Fruit fly (Drosophila melanogaster): ENCODE data around the gene dsh.

dsh gene

DNA sequence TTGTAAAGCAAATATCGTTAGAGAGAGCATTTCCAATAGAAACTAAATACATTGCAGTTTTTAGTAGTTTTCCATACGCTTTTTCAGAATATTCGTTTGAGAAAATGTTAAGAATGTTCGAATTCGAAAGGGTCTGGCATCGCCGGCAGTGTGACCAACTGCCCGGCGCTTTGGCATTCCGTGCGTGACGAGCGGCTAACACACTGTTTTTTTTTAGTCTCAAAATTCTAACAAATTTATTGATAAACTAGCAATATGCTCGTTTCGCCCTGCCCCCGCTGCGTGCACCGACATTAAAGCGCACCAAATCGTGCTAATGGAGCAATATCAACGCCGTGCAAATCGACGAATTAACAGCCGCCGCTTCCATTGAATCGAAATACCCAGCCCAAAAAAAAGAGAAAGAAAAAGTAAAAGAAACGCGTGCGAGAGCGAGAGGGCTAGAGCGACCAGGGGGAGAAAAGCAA lies at the start of gene dsh:
dsh (plus strand) TSS at position 174 of the 467 bp plus-strand sequence.
- TF ChIP-seq insv (optimal IDR thresholded peaks at IDR 0.05) = no peak
- TF ChIP-seq h (optimal IDR thresholded peaks at IDR 0.05) = no peak
- TF ChIP-seq Sin3A (optimal IDR thresholded peaks at IDR 0.05) = no peak
- no peak for TF ChIP-seq psq (optimal IDR thresholded peaks at IDR 0.05)
- TF ChIP-seq ttk (optimal IDR thresholded peaks at IDR 0.05) = no peak
- TF ChIP-seq Myc (optimal IDR thresholded peaks at IDR 0.05) = no peak

dm6 chrX:11311108-11311507 lies 44.6 kb upstream of the dsh start, which contains the start of gene Ir10a:
Ir10a (minus strand) TSS chrX:11311208.
- TF ChIP-seq Sin3A (optimal IDR thresholded peaks at IDR 0.05) (no peak), Myc (optimal IDR thresholded peaks at IDR 0.05) (no peak), ttk (optimal IDR thresholded peaks at IDR 0.05) (no peak), psq (optimal IDR thresholded peaks at IDR 0.05) (no peak), h (optimal IDR thresholded peaks at IDR 0.05) (no peak), insv (optimal IDR thresholded peaks at IDR 0.05) (no peak)

DNA sequence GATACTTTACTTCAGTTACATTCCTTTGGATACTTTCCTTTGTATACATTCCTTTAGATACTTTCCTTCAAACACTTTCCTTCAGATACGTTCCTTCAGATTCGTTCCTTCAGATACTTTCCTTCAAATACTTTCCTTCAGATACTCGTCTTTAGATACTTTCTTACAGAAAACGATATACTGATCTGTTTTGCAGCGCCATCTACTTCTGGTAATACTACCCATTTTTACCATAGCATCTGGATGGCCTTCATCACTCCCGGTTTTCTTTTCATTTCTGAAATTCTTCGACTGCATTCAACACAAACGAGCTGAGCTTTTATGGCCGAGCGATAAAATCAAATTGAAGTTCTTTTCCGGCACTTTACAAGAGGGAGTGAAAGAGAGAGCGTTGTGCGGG lies 35.8 kb upstream of the dsh start:
- TF ChIP-seq insv (optimal IDR thresholded peaks at IDR 0.05) (no peak), Sin3A (optimal IDR thresholded peaks at IDR 0.05) (no peak), h (optimal IDR thresholded peaks at IDR 0.05) (no peak), Myc (optimal IDR thresholded peaks at IDR 0.05) (no peak), psq (optimal IDR thresholded peaks at IDR 0.05) (no peak), ttk (optimal IDR thresholded peaks at IDR 0.05) (no peak)

dm6 chrX:11322257-11322656 lies 33.4 kb upstream of the dsh start, which contains the start of gene sisA:
sisA (minus strand) TSS chrX:11322357.
- TF ChIP-seq Myc (optimal IDR thresholded peaks at IDR 0.05) = no peak
- TF ChIP-seq Sin3A (optimal IDR thresholded peaks at IDR 0.05) = no peak
- TF ChIP-seq psq (optimal IDR thresholded peaks at IDR 0.05) = no peak
- TF ChIP-seq insv (optimal IDR thresholded peaks at IDR 0.05) = no peak
- no peak for TF ChIP-seq ttk (optimal IDR thresholded peaks at IDR 0.05)
- TF ChIP-seq h (optimal IDR thresholded peaks at IDR 0.05) = no peak

- TF ChIP-seq psq (optimal IDR thresholded peaks at IDR 0.05) (no peak), Sin3A (optimal IDR thresholded peaks at IDR 0.05) (no peak), Myc (optimal IDR thresholded peaks at IDR 0.05) (no peak), ttk (optimal IDR thresholded peaks at IDR 0.05) (no peak)
These were observed 33.0 kb upstream of the dsh start for dm6 chrX:11322659-11323058.

DNA sequence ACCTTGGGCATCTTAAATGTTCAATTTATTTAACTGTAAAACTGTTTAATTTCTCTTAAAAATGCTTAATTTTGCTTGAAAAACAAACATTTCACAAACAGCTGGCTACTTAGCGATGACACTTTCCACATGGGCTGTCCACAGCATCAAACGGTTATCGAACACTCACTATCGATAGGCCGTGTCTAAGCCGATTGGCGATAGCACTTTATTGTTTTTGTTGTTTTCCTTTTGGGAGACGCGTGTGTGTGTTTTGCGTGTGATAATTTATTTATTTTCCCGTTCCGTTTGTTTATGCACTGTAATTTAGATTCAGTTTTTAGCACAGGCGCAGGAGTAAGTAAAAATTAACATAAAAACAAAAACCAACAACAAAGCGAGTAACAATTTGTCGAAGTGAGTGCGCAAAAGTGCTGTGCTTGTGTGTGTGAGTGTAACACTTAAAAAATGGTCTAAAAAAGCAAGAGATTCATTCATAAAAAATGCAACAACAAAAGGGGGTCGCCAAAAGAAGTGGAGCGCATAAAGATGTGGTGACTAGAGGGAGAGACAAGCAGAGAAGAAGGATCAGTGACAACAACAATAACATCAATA lies 30.4 kb upstream of the dsh start, which contains the start of gene Gapvd1:
Gapvd1 (plus strand) TSS at position 211 of the 594 bp plus-strand sequence.
- TF ChIP-seq Sin3A (optimal IDR thresholded peaks at IDR 0.05) = no peak

dm6 chrX:11326213-11326731 lies 29.4 kb upstream of the dsh start:
- TF ChIP-seq ttk (optimal IDR thresholded peaks at IDR 0.05) (no peak), Sin3A (optimal IDR thresholded peaks at IDR 0.05) (no peak)

DNA sequence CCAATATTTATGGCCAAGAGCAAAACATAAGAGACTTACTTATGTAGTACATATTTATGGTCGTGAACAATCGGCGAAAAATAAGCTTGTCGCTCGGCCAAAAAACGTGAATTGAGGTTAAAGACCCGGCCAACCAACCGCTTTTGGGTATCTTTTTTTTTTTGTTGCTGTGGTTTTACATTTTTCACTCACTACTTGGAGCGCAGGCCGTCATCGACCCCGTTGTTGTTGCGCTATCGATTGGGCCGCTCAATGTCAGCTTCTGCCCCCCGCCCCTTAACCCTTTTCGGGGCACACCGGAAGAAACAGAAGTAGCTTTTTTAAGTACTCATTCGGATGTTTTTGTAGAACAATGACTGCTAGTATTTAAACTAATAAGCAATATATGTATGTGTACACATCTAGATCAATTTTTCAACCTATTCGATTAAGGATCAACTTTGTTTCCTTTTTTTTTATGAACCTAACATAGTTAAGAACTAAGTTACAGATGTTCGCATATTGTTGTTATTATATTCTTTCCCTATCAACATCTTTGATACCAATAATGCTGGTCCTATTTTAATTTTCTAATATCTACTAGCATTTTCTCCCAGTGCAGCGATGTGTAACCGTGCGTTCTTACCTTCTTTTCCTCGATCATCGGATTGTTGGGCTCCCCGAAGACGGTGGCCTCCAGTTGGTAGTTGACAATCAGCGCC lies 17.5 kb upstream of the dsh start:
- TF ChIP-seq h (optimal IDR thresholded peaks at IDR 0.05) = no peak
- TF ChIP-seq Myc (optimal IDR thresholded peaks at IDR 0.05) = no peak

DNA sequence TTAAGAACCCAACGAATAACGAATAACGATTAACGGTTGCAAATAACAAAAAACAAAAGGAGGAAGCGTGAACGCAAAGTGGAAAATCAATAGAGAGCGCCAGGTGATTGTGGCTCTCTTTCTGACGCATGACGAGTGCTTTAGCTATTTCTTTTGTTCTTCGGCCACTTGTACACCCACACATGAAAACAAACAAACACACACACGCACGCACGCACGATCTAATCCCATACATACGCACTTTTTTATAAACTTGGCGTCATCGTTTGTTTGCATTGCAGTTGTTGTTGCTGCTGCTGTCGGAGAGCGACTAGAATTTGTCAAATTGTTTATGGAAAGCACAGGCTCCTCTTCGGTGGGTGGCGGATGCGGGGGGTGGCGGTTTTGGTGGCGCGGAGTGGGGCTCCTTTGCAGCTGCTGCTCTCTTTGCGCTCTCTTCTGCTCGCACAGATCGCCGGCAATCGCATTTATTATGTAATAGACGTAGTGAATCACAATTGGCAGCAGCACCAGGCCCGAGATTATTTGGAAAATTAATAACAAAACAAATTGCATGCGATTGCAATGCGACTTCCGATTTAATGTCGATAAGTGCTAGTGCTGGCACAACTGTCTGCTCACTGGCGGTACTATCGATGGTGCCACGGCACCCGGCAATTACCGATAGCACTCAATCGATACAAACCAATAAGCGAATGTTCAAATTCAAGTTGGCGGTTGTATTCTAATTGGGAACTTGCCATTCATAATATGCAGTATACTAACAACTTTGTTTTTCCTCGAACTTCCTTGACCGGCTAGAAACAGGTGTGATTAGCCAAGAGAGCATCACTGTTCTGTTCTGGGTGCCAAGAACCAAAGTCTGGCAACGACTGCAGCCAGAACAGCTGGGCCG lies 16.5 kb upstream of the dsh start:
- no peak for TF ChIP-seq Myc (optimal IDR thresholded peaks at IDR 0.05)

DNA sequence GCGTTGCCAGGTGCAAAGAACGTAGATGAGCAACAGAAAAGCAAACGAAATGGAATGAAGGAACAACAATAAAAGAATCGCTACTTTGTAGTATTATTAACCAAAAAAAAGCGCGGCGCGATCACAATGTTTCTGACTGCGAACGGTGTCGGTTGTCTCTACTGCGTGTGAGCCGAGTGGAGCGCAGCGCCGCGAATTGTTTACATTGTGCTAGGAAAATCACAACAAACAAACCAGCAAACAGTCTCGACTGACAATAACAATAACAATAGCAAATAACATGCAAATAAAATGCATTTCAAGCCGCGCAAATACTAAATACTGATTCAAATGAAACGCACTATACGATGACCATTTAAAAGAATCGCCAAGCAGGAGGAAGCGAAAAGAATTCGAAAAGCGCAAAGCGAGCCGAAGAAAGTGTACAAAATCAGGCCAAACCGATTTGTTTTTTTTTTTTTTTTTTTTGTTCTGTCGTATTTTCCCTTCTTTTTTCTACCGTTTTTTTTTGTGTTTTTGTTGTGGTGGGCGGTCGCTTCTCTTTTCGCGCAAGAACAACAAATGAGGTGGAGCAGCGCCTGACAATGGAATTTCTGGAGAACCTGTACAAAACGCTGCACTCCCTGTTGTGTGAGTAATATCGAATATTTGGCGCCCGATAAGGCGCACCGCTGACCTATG lies 15.7 kb upstream of the dsh start, which contains the start of the genes CG34348 and Kap3:
CG34348 (plus strand) TSS at position 6 of the 681 bp plus-strand sequence.
Kap3 (minus strand) TSS at position 217 of the 681 bp plus-strand sequence.
- TF ChIP-seq h (optimal IDR thresholded peaks at IDR 0.05) (no peak), ttk (optimal IDR thresholded peaks at IDR 0.05) (no peak), Myc (optimal IDR thresholded peaks at IDR 0.05) (no peak), insv (optimal IDR thresholded peaks at IDR 0.05) (no peak), Sin3A (optimal IDR thresholded peaks at IDR 0.05) (no peak), psq (optimal IDR thresholded peaks at IDR 0.05) (no peak)

DNA sequence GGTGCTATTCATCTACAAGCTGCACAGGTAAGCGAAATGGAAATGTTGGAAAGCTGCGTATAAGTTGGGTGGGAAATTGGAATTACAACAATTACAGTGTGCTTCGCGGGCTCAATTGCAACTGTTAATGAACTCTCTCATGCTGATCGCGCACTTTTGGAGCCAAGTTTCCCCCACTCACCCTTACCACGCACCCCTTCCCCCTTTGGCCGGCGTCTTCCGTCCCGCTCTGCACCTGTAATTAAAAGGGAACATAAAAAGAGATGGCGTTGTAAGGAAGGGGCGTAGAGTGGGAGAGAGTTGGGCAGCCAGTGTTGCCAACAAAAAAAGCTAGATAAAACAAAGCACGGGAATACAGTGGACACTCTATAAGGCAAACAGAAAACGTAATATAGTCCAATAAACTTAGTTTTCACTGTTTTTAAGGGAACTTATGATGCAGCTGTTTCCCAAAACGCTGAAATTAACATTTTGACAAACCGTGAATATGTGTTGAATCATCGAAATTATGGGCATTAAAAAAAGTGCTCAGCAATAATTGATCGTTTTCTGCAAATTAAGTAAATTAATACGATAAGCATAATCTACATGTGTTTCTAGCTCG lies 14.9 kb upstream of the dsh start:
- TF ChIP-seq insv (optimal IDR thresholded peaks at IDR 0.05) (no peak), Sin3A (optimal IDR thresholded peaks at IDR 0.05) (no peak), Myc (optimal IDR thresholded peaks at IDR 0.05) (no peak), psq (optimal IDR thresholded peaks at IDR 0.05) (no peak), h (optimal IDR thresholded peaks at IDR 0.05) (no peak), ttk (optimal IDR thresholded peaks at IDR 0.05) (no peak)
